Fruit fly (Drosophila melanogaster) whole organism, prepupa: ENCODE measurements around the gene sordd2.

Source experiments
- CG10631 ChIP-seq: fragments of 200-800 bp; sonication (Bioruptor generic); optimal IDR thresholded peaks from 2 replicates; lab custom pipeline; 2016; ENCODE audit warnings: missing biosample characterization, missing genetic modification characterization
- CG6792 ChIP-seq: fragments of 200-800 bp; sonication (Bioruptor generic); optimal IDR thresholded peaks from 3 replicates; lab custom pipeline; 2016; ENCODE audit warnings: missing biosample characterization, missing genetic modification characterization
- CG6854 ChIP-seq: fragments of 200-800 bp; sonication (Bioruptor generic); optimal IDR thresholded peaks from 2 replicates; lab custom pipeline; 2017; ENCODE audit warnings: missing biosample characterization, mild to moderate bottlenecking, missing genetic modification characterization
- Ets21C ChIP-seq: fragments of 200-800 bp; sonication (Bioruptor generic); optimal IDR thresholded peaks from 3 replicates; lab custom pipeline; 2016; ENCODE audit warnings: missing biosample characterization, missing genetic modification characterization
- Ets96B ChIP-seq: fragments of 200-800 bp; optimal IDR thresholded peaks from 2 replicates; lab custom pipeline; 2019; ENCODE audit warnings: missing biosample characterization, mild to moderate bottlenecking, missing genetic modification characterization, moderate library complexity
- Hr38 ChIP-seq: sonication (Bioruptor generic); optimal IDR thresholded peaks from 2 replicates; lab custom pipeline; 2016; ENCODE audit warnings: missing biosample characterization, missing genetic modification characterization
- Hr39 ChIP-seq: fragments of 200-800 bp; sonication (Bioruptor generic); optimal IDR thresholded peaks from 2 replicates; lab custom pipeline; 2016; ENCODE audit warnings: missing biosample characterization, missing genetic modification characterization
- acj6 ChIP-seq: fragments of 200-800 bp; sonication (Bioruptor generic); optimal IDR thresholded peaks from 3 replicates; lab custom pipeline; 2016; ENCODE audit warnings: missing biosample characterization, missing genetic modification characterization

- TF ChIP-seq CG6792 (no peak), Hr38 (GFP tag; lab: Kevin White, UChicago) (no peak), CG6854 (no peak), acj6 (GFP tag; lab: Kevin White, UChicago) (no peak), Ets96B (no peak), Ets21C (GFP tag; lab: Kevin White, UChicago) (no peak), Hr39 (GFP tag; lab: Kevin White, UChicago) (no peak), CG10631 (GFP tag; lab: Kevin White, UChicago) (no peak)
These were observed 38.6 kb upstream of the sordd2 start, which contains the start of gene CG8565 for dm6 chrX:15837530-15837929.
